Fruit fly (Drosophila melanogaster) whole organism: ENCODE measurements around the gene CG11109.

Experiments used
- CG8478 ChIP-seq: fragments of >200 bp; optimal IDR thresholded peaks from 2 replicates; lab custom pipeline; 2018; ENCODE audit warnings: inconsistent platforms
- Dll ChIP-seq: fragments of >200 bp; optimal IDR thresholded peaks from 2 replicates; lab custom pipeline; 2017
- EcR ChIP-seq, 2 experiments: fragments of >200 bp; optimal IDR thresholded peaks; 2 replicates each; lab custom pipeline; 2017; ENCODE audit warnings: missing biosample characterization in 2 of 2, missing genetic modification characterization in 2 of 2, missing genetic modification reagents in 2 of 2
- pan ChIP-seq: fragments of >200 bp; optimal IDR thresholded peaks from 2 replicates; lab custom pipeline; 2017
- psq ChIP-seq: fragments of >200 bp; optimal IDR thresholded peaks from 2 replicates; lab custom pipeline; 2017
- usp ChIP-seq: fragments of >200 bp; optimal IDR thresholded peaks from 2 replicates; lab custom pipeline; 2017; ENCODE audit warnings: missing biosample characterization, missing genetic modification characterization, mixed read lengths

The CG11109 gene

dm6 chr3L:22839726-22840228 is 32.2 kb upstream of the CG11109 start:
- peak; percentile 95 for TF ChIP-seq Dll (lab: Kevin White, UChicago)
- peak; percentile 93 to 94 for TF ChIP-seq EcR (GFP tag; optimal IDR thresholded peaks at IDR 0.05; lab: Kevin White, UChicago)
- no peak for TF ChIP-seq psq (lab: Kevin White, UChicago)

DNA sequence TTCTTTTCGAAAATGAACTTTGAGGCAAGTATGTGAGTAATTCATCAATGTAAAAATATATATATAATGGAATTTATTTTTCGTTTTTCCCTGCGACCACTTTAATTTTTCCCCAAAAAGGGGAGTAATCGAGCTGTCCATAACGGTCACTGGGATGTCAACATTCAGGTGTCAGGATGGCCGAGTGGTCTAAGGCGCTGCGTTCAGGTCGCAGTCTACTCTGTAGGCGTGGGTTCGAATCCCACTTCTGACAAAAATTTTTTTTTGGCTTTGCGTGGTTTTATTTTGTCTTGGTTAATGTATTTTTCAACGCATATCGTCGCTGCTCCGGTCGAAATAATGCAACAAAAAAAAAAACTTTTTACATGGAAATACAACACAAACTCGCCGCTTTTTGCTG is 28.9 kb upstream of the CG11109 start:
- no peak for TF ChIP-seq CG8478 (lab: Kevin White, UChicago)
- no peak for TF ChIP-seq psq (lab: Kevin White, UChicago)
- TF ChIP-seq EcR (GFP tag; optimal IDR thresholded peaks at IDR 0.05; lab: Kevin White, UChicago) = no peak
- no peak for TF ChIP-seq Dll (lab: Kevin White, UChicago)
- TF ChIP-seq pan (lab: Kevin White, UChicago) = no peak
- no peak for TF ChIP-seq usp

DNA sequence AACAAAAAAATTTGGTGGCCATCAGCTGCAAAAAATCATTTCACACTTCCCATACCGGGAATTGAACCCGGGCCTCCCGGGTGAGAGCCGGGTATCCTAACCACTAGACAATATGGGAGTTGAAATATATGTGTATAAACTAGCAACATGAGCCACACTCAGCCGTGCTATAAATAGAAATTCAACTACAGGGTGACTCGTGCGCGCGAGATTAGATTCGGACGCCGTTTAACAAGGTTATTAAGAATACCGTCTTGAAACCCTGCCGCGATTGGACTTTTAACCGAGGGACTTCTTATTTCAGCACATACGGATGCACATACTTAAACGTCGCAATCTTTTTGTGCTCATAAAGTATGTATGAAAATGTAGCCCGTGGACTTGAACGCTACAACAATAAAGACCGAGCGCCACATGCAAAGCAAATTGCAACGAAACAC is 24.3 kb upstream of the CG11109 start:
- TF ChIP-seq Dll (lab: Kevin White, UChicago) (no peak), EcR (GFP tag; optimal IDR thresholded peaks at IDR 0.05; lab: Kevin White, UChicago) (no peak)

DNA sequence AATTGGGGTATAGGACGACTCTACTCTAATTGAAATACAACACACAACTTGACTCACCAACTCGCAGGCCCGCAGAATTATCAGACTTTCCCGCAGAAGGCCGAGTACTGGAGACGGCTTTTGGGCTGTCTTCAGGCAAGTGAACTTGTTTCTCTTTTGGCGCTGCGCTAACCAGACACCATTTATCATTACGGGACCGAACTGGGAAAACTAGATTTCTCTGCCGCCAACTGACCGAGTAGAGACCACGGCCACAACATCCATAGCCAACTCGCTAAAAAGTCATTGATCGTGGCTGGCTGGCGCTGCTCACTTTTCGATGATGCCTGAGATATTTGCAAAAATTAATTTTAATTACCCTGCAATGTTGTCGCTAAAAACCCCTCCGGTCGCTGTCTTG is 23.1 kb upstream of the CG11109 start:
- TF ChIP-seq usp (no peak), psq (lab: Kevin White, UChicago) (no peak)

dm6 chr3L:22851172-22852128 is 20.6 kb upstream of the CG11109 start:
- TF ChIP-seq pan (lab: Kevin White, UChicago) (no peak), psq (lab: Kevin White, UChicago) (no peak), Dll (lab: Kevin White, UChicago) (peak; percentile 91), usp (no peak), EcR (GFP tag; optimal IDR thresholded peaks at IDR 0.05; lab: Kevin White, UChicago) (peak in 1 of 2 experiments; percentile 41), CG8478 (lab: Kevin White, UChicago) (no peak)

- TF ChIP-seq EcR (GFP tag; optimal IDR thresholded peaks at IDR 0.05; lab: Kevin White, UChicago) (no peak), usp (no peak), pan (lab: Kevin White, UChicago) (no peak), Dll (lab: Kevin White, UChicago) (no peak), CG8478 (lab: Kevin White, UChicago) (no peak), psq (lab: Kevin White, UChicago) (no peak)
Observed at dm6 chr3L:22853412-22853811, 18.6 kb upstream of the CG11109 start, which contains the start of gene CG32462. CG32462 (minus strand) TSS chr3L:22853512.

DNA sequence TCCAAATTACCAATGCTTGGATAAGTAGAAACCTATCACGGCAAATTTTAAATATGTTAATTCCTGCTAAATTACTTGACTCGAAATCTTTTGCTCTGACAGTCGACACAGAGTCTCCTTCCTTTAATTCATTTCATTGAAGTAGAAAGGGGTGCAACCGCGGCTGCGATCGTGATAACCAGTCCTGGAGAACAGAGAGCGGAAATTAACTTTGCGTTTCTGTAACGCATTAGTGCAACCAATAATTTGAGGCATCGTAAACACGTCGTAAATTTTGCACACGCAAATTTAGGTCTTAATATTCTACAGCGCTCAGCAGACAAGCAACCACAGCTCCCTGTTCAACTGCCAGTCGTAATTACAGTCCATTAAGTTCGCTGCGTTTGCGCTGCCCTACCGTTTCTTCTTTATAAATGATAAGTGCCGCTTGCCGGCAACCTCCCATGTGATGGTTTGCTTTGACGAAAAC is 16.0 kb upstream of the CG11109 start, which contains the start of gene CG32459:
CG32459 (minus strand) TSS at position 51 of the 469 bp plus-strand sequence.
- TF ChIP-seq Dll (lab: Kevin White, UChicago) (peak; percentile 60), pan (lab: Kevin White, UChicago) (no peak)

dm6 chr3L:22860487-22860886 is 11.5 kb upstream of the CG11109 start, which contains the start of gene CG13239:
CG13239 (plus strand) TSS chr3L:22860787.
- no peak for TF ChIP-seq pan (lab: Kevin White, UChicago)
- no peak for TF ChIP-seq EcR (GFP tag; optimal IDR thresholded peaks at IDR 0.05; lab: Kevin White, UChicago)
- no peak for TF ChIP-seq usp
- TF ChIP-seq CG8478 (lab: Kevin White, UChicago) = no peak
- no peak for TF ChIP-seq psq (lab: Kevin White, UChicago)
- no peak for TF ChIP-seq Dll (lab: Kevin White, UChicago)

- TF ChIP-seq pan (lab: Kevin White, UChicago) (no peak), psq (lab: Kevin White, UChicago) (no peak), EcR (GFP tag; optimal IDR thresholded peaks at IDR 0.05; lab: Kevin White, UChicago) (no peak), usp (no peak), Dll (lab: Kevin White, UChicago) (no peak), CG8478 (lab: Kevin White, UChicago) (no peak)
Observed at dm6 chr3L:22863367-22864078, 8.5 kb upstream of the CG11109 start, which contains the start of gene CG33169. CG33169 (plus strand) TSS chr3L:22863864.

- TF ChIP-seq Dll (lab: Kevin White, UChicago) = no peak
- TF ChIP-seq usp = no peak
- no peak for TF ChIP-seq pan (lab: Kevin White, UChicago)
- TF ChIP-seq CG8478 (lab: Kevin White, UChicago) = no peak
- no peak for TF ChIP-seq psq (lab: Kevin White, UChicago)
- TF ChIP-seq EcR (GFP tag; optimal IDR thresholded peaks at IDR 0.05; lab: Kevin White, UChicago) = no peak
Observed at dm6 chr3L:22864254-22865060, 7.5 kb upstream of the CG11109 start, which contains the start of gene CG33170. CG33170 (plus strand) TSS chr3L:22864600.

DNA sequence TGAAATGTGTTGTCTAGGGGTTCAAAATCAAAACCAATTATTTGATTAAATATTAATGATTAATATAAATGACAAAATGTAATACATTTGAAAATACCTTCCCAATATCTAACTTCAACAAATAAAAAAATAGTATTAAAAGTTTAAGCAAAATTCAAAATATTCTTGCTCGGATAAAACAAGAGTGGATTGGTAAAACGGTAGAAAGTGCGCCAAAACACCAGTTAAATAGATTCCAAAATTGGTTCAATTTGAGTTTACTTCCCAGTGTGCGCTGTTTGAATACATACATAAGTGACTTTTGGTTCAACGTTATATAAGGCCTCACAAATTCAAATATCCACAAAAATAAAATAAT is 7.0 kb upstream of the CG11109 start:
- no peak for TF ChIP-seq CG8478 (lab: Kevin White, UChicago)
- no peak for TF ChIP-seq usp
- no peak for TF ChIP-seq Dll (lab: Kevin White, UChicago)
- TF ChIP-seq pan (lab: Kevin White, UChicago) = no peak
